Worm (Caenorhabditis elegans) whole organism, dauer: ENCODE results near the gene nhr-44.

Experiments used
- unc-62 ChIP-seq: sonication (generic microtip); optimal IDR thresholded peaks from 2 replicates; lab custom pipeline; 2017; ENCODE audit warnings: missing biosample characterization, missing genetic modification reagents, missing genetic modification characterization

Gene nhr-44

DNA sequence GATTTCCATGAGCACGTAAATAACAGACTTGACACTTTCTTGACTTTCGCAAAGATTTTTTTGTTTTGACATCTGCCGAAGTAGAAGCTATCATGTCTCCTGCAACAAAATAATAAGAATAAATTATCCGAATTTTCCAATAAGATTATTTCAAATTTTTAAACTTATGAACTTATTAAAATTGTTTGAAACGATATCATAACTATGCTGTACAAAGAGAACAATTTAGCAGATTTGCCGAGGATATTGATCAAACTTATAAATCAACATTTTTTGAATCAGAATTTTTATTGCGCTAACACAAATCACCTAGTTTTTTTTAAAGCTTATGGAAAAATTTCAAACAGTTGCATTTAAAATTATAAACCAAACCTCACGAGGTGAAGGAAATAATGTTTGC lies 8.4 kb upstream of the nhr-44 start, which contains the start of gene nhr-195:
TSS of gene nhr-195 (minus strand) at position 101 of the 400 bp plus-strand sequence.
- no peak for TF ChIP-seq unc-62 (GFP tag; lab: Kevin White, UChicago)

DNA sequence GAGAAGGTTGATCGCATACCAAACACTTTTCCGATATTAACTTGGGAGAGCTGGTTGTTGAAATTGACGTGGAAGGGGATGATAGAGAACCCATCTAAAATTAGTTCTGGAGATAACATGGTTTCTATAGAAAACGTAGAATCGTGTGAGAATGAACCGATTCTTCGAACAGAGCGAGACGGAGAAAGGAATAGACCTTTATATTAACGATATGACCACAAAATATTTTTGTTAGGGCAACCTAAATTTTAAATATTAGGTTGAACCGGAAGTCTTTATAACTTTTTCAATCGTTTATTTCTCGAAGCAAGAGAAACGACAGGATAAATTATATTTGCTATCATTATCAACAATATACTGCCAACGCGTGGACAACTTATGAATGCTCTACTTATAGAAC lies 2.2 kb upstream of the nhr-44 start, which contains the start of gene nhr-219:
TSS of gene nhr-219 (minus strand) at position 101 of the 400 bp plus-strand sequence.
- no peak for TF ChIP-seq unc-62 (GFP tag; lab: Kevin White, UChicago)

DNA sequence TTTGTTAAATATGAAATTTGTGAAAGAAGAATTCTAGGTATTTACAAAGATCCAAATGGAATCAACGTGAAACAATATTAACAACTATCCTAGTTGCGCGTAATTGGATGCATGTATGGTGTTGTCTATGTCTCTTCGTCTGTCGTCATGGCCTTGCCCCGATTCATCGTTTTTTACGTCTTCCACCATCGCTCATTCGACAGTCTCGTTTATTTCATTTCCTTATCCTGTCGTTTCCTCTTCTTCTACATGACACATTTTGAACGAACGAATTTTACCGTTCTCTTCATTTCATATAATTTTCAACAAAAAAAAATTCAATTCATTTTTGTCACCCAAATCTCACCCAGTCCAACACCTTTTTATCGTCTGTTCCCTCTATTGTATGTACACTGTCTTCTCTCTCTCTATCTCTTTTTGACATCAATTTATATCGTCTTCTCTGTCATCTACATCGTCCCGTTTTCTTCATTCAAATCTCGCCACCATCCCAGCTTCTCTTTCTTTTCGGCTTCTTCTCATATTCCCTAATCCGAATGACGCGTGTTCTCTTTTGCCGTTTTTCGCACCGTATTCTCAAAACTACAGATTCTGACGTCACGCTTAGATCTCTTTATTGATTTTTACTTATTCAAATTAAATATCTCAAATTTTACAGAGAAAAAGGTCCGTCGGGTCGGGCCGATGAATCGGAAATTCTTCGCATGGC lies 7.4 kb downstream of the nhr-44 start, which contains the start of gene ttc-17:
TSS of gene ttc-17 (plus strand) at position 659 of the 709 bp plus-strand sequence.
- no peak for TF ChIP-seq unc-62 (GFP tag; lab: Kevin White, UChicago)

DNA sequence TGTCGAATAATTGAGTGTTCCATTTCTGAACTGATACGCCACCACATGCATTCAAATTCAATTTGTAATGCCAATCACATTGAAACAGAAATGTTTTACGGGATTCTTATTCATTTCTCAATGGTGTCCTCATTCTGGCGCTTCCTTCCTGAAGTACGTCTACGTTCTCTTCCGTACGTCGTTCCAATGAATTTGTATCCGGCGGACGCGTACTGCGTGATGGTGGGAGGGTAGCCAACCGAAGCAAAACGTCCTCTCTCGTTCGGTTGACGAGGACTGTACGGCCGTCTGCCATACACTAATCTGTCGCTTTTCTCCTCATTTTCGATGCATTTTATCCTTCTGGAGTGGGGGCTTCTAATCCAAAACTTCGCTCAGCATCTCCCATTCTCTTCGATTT lies 14.0 kb downstream of the nhr-44 start:
- TF ChIP-seq unc-62 (GFP tag; lab: Kevin White, UChicago): no peak

DNA sequence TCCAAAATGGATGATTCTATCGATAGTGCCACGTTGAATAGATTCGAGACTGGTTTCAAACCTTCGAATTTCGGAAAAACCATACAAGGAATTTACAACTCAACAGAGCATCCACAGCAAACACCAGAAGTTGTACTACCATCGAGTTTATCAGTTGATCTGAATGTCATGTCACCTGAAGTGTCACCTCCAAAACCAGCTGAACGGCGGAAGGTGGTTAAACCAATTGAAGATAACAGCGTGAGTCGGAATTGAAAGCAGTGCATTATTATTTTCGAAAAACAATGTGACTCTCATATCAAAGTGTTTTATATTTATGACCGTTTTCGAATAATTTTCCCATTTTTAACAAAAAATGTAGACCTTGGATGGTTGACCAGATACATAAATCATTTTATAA lies 14.9 kb downstream of the nhr-44 start:
- TF ChIP-seq unc-62 (GFP tag; lab: Kevin White, UChicago): no peak

DNA sequence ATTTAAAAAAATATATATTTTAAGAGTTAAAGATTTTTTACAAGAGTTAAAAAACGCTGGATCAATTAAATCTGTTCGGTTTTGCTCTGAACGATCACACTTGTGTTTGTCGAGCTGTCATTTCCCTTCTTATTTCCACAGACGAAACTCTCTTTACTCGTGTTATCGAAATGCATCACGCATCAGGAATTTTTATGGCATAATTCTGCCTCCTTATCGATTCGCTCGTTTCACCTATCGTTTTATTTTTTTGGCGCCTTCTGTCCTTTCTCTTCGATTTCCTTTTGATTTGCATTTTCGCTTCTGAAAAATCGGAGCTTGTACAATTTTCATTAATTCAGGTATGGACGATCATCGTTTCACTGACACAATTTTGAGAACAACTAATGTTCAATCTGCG lies 15.5 kb downstream of the nhr-44 start:
- TF ChIP-seq unc-62 (GFP tag; lab: Kevin White, UChicago): no peak

DNA sequence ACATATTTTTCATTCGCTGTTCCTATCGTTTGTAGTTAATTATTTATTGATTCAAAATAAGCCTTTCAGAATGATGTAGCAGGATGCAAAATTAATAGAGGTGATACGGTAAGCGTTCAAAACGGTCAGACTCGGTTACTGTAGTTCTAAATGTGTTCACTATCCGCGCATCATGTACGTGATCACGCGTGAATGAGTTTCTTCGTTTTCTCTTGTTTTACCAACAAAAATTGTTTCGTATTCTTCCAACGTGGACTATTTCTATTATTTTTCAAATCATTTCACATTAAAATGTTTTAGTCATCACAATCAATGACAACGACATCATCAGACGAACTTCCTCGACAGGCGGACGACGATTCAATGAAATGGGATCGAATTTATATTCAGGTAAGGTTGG lies 16.4 kb downstream of the nhr-44 start, which contains the start of gene gck-1:
TSS of gene gck-1 (plus strand) at position 301 of the 400 bp plus-strand sequence.
- TF ChIP-seq unc-62 (GFP tag; lab: Kevin White, UChicago): no peak

DNA sequence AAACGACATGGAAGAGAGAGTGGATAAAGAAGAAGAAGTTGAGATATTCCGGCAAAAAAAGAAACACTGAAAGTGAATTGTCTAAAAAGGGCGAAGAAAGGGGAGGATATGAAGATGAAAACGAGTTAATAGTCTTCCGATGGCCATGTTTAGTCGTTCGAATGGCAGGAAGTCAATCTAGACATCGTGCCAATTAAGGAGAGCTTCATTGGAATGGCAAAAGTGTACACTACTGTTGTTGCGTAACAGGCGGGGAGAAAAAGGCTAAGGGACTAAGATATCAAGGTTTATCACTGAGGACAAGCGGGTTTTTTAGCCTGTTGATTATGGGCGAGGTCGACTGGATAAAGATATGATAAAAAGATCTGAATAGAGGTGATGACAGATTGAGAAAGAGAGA lies 17.8 kb downstream of the nhr-44 start:
- no peak for TF ChIP-seq unc-62 (GFP tag; lab: Kevin White, UChicago)

DNA sequence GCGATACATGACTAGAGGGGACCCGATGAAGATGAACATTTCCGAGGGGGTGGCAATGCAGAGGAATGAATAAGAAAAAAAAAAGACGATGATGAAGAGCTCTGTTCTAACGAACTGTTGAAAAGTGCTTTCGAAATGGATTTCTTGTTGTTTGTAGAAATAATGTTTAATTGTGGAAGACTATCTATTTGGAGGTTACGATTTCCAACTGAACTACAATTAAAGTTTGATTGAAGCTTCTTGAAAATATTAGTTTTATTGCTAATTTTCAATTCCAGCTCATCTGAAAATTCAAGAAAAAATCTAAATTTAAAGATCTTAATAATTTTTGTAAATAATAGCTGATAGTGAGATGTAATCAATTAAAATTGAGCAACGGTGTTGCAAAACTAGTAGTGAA lies 19.4 kb downstream of the nhr-44 start:
- TF ChIP-seq unc-62 (GFP tag; lab: Kevin White, UChicago): no peak

DNA sequence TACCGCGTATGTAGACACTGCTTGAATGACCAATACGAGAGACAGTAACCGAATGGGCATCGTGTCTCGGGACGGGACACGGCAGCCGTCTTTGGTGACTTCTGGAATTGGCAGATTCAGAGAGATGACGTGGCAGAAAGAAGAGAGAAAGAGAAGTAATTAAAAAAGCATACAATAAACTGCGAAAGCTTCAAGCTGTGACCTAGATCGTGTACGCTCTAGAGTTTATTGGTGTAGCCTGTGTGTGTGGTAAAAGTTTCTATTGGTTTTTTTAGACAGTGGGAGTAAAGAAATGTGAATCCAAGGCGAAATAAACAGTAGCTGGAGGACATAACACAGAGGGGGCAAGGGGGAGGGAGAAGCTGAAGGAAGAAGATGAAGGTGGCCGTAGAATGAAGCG lies 19.9 kb downstream of the nhr-44 start, which contains the start of gene T19A5.3:
TSS of gene T19A5.3 (minus strand) at position 101 of the 400 bp plus-strand sequence.
- no peak for TF ChIP-seq unc-62 (GFP tag; lab: Kevin White, UChicago)

DNA sequence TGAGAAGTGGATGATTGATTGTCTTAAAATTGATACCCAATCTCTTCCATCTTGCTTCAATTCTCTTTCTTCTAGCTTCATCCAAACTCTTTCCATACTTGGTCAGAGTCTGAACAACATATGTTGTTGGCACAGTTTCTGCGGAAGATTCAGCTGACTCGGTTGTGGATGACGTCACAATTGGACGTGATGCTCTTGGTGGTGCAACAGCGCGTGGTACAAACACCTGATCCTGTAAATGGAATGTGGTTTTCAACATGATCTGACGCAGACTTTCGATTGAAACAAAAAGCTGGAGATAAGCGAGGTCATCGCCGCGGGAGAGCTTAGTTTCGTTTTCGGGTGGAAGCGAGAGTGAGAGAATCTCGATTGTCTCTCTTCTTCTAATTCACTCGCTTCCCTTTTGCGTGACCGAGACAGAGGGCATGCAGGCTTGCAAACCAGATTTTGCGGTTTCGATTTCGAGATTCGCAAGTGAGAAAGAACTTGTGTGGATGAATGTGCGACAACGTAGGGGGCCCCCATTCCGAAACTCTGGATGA lies 21.4 kb downstream of the nhr-44 start:
- no peak for TF ChIP-seq unc-62 (GFP tag; lab: Kevin White, UChicago)

DNA sequence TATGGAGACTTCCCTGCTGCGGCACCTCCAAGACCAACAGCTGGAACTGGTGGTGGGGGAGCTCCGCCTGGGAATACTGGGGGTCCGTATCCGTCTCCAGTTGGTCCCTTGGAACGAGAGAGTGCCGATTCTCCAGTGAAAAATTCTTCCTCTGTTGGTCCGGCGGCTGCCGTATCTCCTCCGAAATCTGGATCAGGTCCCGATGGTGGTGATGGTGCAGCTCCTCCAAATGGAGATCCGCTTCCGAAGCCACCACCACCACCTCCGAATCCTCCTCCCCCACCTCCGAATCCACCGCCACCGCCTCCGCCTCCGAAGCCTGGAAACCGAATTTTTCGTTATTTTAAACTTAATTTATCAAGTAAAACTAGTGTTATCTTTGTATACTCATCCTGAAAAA lies 23.5 kb downstream of the nhr-44 start:
- TF ChIP-seq unc-62 (GFP tag; lab: Kevin White, UChicago): no peak

DNA sequence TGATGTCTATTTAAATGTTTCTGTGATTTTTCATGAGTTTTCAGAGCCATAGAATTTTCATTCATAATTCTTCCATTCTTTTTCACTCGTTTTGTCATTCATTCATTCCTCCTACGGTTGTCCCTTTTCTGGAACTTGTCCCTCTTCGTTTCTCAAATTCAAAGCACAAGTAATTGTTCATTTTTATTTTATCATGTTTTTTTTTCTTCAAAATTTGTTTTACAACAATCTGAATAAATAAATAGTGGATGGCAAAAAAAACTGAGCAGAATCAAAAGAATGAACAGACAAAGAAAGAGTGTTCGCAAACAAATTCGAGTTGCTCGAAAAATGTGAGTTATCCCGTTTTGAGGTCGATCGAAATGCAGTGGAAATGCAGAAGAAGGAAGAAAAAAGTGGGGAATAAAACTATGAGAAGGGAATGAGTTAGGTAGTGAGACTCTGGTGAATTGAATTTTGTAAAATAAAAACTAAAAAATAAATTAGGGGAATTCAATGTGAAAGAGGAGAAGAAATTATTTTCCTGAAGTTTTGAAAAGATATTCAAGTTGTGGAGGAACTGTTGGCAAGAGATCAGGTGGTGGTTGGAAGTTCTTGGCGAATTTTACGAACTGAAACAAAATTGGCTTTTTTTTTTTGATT lies 24.4 kb downstream of the nhr-44 start:
- no peak for TF ChIP-seq unc-62 (GFP tag; lab: Kevin White, UChicago)

DNA sequence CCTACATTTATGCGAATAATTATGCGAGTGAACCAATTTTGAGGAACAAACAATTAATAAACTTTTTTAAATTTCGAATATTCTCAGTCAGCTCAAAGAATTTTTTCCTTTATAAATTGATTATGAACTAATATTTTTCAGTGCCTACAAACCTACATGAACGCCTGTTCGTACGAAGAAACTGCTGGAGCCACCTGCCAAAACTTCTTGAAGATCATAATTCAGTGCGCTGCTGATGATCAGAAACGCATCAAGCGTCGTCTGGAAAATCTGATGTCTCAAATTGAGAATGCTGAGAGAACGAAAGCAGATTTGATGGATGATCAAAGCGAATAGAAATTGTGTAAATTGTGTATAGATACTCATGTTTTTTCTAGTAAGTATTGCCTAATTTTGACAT lies 25.0 kb downstream of the nhr-44 start:
- no peak for TF ChIP-seq unc-62 (GFP tag; lab: Kevin White, UChicago)

DNA sequence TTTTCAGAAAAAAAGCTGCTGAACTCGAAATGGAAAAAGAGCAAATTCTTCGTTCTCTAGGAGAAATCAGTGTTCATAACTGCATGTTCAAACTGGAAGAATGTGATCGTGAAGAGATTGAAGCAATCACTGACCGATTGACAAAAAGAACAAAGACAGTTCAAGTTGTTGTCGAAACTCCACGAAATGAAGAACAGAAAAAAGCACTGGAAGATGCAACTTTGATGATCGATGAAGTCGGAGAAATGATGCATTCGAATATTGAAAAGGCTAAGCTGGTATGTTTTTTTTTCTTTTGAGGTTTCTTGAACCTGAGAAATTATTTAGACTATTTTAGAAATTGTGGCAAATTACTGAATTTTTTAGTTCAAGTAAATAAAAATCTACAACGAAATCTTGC lies 25.5 kb downstream of the nhr-44 start:
- TF ChIP-seq unc-62 (GFP tag; lab: Kevin White, UChicago): no peak

DNA sequence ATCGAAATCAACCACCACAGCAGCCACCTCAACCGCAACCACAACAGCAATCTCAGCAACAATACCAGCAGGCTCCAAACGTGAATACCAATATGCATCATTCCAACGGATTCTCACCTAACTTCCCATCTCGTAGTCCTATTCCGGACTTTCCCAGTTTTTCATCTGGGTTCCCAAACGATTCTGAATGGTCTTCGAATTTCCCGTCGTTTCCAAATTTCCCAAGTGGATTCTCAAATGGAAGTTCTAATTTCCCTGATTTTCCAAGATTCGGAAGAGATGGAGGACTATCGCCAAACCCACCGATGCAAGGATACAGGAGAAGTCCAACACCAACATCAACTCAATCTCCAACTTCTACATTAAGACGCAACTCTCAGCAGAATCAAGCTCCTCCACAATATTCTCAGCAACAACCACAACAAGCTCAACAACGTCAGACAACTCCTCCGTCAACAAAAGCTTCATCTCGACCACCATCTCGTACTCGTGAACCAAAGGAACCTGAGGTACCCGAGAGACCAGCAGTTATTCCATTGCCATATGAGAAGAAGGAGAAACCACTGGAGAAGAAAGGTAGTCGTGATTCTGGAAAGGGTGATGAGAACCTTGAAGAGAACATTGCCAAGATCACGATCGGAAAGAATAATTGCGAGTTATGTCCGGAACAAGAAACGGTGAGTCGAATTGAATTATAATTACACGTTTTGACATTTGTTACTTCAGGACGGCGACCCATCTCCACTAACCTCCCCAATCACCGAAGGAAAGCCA lies 26.2 kb downstream of the nhr-44 start:
- TF ChIP-seq unc-62 (GFP tag; lab: Kevin White, UChicago): no peak
